Fruit fly (Drosophila melanogaster): ENCODE results near the gene CG34300.

Gene CG34300

dm6 chr3R:30270318-30271119 is 35.9 kb downstream of the CG34300 start:
- TF ChIP-seq cnc (optimal IDR thresholded peaks at IDR 0.05) = no peak
- no peak for TF ChIP-seq CG7101 (tag; optimal IDR thresholded peaks at IDR 0.05)
- TF ChIP-seq CG14711 (tag; optimal IDR thresholded peaks at IDR 0.05) = no peak
- no peak for TF ChIP-seq toe (GFP tag; optimal IDR thresholded peaks at IDR 0.05)
- TF ChIP-seq cic (GFP tag; optimal IDR thresholded peaks at IDR 0.05) = no peak
- TF ChIP-seq bab1 (GFP tag; optimal IDR thresholded peaks at IDR 0.05) = no peak
- no peak for TF ChIP-seq Mnt (GFP tag; optimal IDR thresholded peaks at IDR 0.05)
- TF ChIP-seq CG12768 (GFP tag; optimal IDR thresholded peaks at IDR 0.05) = no peak
- TF ChIP-seq ovo (GFP tag; optimal IDR thresholded peaks at IDR 0.05) = no peak
- TF ChIP-seq tj (GFP tag; optimal IDR thresholded peaks at IDR 0.05) = no peak
- TF ChIP-seq Hr96 (GFP tag; optimal IDR thresholded peaks at IDR 0.05) = no peak
- TF ChIP-seq Crg-1 (GFP tag; optimal IDR thresholded peaks at IDR 0.05) = no peak
- TF ChIP-seq CG5204 (GFP tag; optimal IDR thresholded peaks at IDR 0.05) = no peak

dm6 chr3R:30268733-30269132 is 37.7 kb downstream of the CG34300 start:
- TF ChIP-seq CG5204 (GFP tag; optimal IDR thresholded peaks at IDR 0.05) = no peak
- TF ChIP-seq ovo (GFP tag; optimal IDR thresholded peaks at IDR 0.05) = no peak
- TF ChIP-seq CG7045 (GFP tag; optimal IDR thresholded peaks at IDR 0.05) = no peak
- TF ChIP-seq kay (GFP tag; ENCODE audit: borderline replicate concordance) = no peak
- TF ChIP-seq CG12768 (GFP tag; optimal IDR thresholded peaks at IDR 0.05) = no peak
- TF ChIP-seq CG33017 (tag; optimal IDR thresholded peaks at IDR 0.05) = no peak

- TF ChIP-seq CG7045 (GFP tag; optimal IDR thresholded peaks at IDR 0.05) = peak; percentile 18
- peak; percentile 23 for TF ChIP-seq toe (GFP tag; optimal IDR thresholded peaks at IDR 0.05)
- no peak for TF ChIP-seq Crg-1 (GFP tag; optimal IDR thresholded peaks at IDR 0.05)
- TF ChIP-seq CG14711 (tag; optimal IDR thresholded peaks at IDR 0.05) = peak; percentile 11
- TF ChIP-seq bab1 (GFP tag; optimal IDR thresholded peaks at IDR 0.05) = no peak
- no peak for TF ChIP-seq CG1620 (GFP tag; optimal IDR thresholded peaks at IDR 0.05)
- TF ChIP-seq tj (GFP tag; optimal IDR thresholded peaks at IDR 0.05) = no peak
- TF ChIP-seq kay (GFP tag; ENCODE audit: borderline replicate concordance) = no peak
- TF ChIP-seq Clk (GFP tag; optimal IDR thresholded peaks at IDR 0.05) = no peak
- TF ChIP-seq CG5204 (GFP tag; optimal IDR thresholded peaks at IDR 0.05) = peak; percentile 45
- peak; percentile 14 for TF ChIP-seq CG7101 (tag; optimal IDR thresholded peaks at IDR 0.05)
- no peak for TF ChIP-seq Hr96 (GFP tag; optimal IDR thresholded peaks at IDR 0.05)
- TF ChIP-seq CG12768 (GFP tag; optimal IDR thresholded peaks at IDR 0.05) = peak; percentile 40
- peak; percentile 29 for TF ChIP-seq CG33017 (tag; optimal IDR thresholded peaks at IDR 0.05)
Measured at dm6 chr3R:30265420-30265819, 41.0 kb downstream of the CG34300 start.

dm6 chr3R:30264671-30265282 is 41.7 kb downstream of the CG34300 start:
- TF ChIP-seq CG7101 (tag; optimal IDR thresholded peaks at IDR 0.05) = no peak
- TF ChIP-seq cic (GFP tag; optimal IDR thresholded peaks at IDR 0.05) = no peak
- TF ChIP-seq Hr96 (GFP tag; optimal IDR thresholded peaks at IDR 0.05) = no peak
- TF ChIP-seq CG7045 (GFP tag; optimal IDR thresholded peaks at IDR 0.05) = no peak
- TF ChIP-seq cnc (optimal IDR thresholded peaks at IDR 0.05) = no peak
- TF ChIP-seq CG12768 (GFP tag; optimal IDR thresholded peaks at IDR 0.05) = no peak
- TF ChIP-seq CG14711 (tag; optimal IDR thresholded peaks at IDR 0.05) = no peak
- no peak for TF ChIP-seq Clk (GFP tag; optimal IDR thresholded peaks at IDR 0.05)
- TF ChIP-seq Crg-1 (GFP tag; optimal IDR thresholded peaks at IDR 0.05) = no peak
- TF ChIP-seq pad (GFP tag; optimal IDR thresholded peaks at IDR 0.05) = no peak
- TF ChIP-seq CG1620 (GFP tag; optimal IDR thresholded peaks at IDR 0.05) = no peak
- TF ChIP-seq CG11617 (GFP tag; optimal IDR thresholded peaks at IDR 0.05) = no peak
- no peak for TF ChIP-seq tj (GFP tag; optimal IDR thresholded peaks at IDR 0.05)

- TF ChIP-seq cic (GFP tag; optimal IDR thresholded peaks at IDR 0.05) (no peak), bab1 (GFP tag; optimal IDR thresholded peaks at IDR 0.05) (no peak), kay (GFP tag; ENCODE audit: borderline replicate concordance) (no peak), Clk (GFP tag; optimal IDR thresholded peaks at IDR 0.05) (no peak), CG11617 (GFP tag; optimal IDR thresholded peaks at IDR 0.05) (no peak), CG5204 (GFP tag; optimal IDR thresholded peaks at IDR 0.05) (no peak), cnc (optimal IDR thresholded peaks at IDR 0.05) (no peak), ovo (GFP tag; optimal IDR thresholded peaks at IDR 0.05) (no peak), Mnt (GFP tag; optimal IDR thresholded peaks at IDR 0.05) (no peak), CG12768 (GFP tag; optimal IDR thresholded peaks at IDR 0.05) (no peak), Hr96 (GFP tag; optimal IDR thresholded peaks at IDR 0.05) (no peak), toe (GFP tag; optimal IDR thresholded peaks at IDR 0.05) (no peak), CG7045 (GFP tag; optimal IDR thresholded peaks at IDR 0.05) (no peak), CG33017 (tag; optimal IDR thresholded peaks at IDR 0.05) (no peak)
Measured at dm6 chr3R:30263708-30264107, 42.7 kb downstream of the CG34300 start.

- TF ChIP-seq CG7045 (GFP tag; optimal IDR thresholded peaks at IDR 0.05) (no peak), cic (GFP tag; optimal IDR thresholded peaks at IDR 0.05) (no peak), CG7101 (tag; optimal IDR thresholded peaks at IDR 0.05) (no peak), CG11617 (GFP tag; optimal IDR thresholded peaks at IDR 0.05) (no peak), pad (GFP tag; optimal IDR thresholded peaks at IDR 0.05) (no peak), bab1 (GFP tag; optimal IDR thresholded peaks at IDR 0.05) (no peak), tj (GFP tag; optimal IDR thresholded peaks at IDR 0.05) (peak; percentile 10), Mnt (GFP tag; optimal IDR thresholded peaks at IDR 0.05) (no peak)
Measured at dm6 chr3R:30261838-30262237, 44.6 kb downstream of the CG34300 start.
